Fruit fly (Drosophila melanogaster) whole organism, wandering third instar larva: ENCODE results near the gene CG18265.

ENCODE experiments used
- Abd-B ChIP-seq: fragments of >200 bp; optimal IDR thresholded peaks from 2 replicates; lab custom pipeline; 2017; ENCODE audit warnings: missing biosample characterization, missing genetic modification characterization
- Hr83 ChIP-seq: fragments of 200-300 bp; sonication (Bioruptor generic); optimal IDR thresholded peaks from 2 replicates; lab custom pipeline; 2016; ENCODE audit warnings: missing biosample characterization, mild to moderate bottlenecking, missing genetic modification characterization, moderate library complexity; ENCODE audit not compliant: poor library complexity, severe bottlenecking
- lola ChIP-seq: fragments of >200 bp; optimal IDR thresholded peaks from 2 replicates; lab custom pipeline; 2017; ENCODE audit warnings: missing biosample characterization, missing genetic modification characterization
- woc ChIP-seq: sonication (Bioruptor generic); optimal IDR thresholded peaks from 2 replicates; lab custom pipeline; 2016; ENCODE audit warnings: missing biosample characterization, mild to moderate bottlenecking, missing genetic modification characterization

DNA sequence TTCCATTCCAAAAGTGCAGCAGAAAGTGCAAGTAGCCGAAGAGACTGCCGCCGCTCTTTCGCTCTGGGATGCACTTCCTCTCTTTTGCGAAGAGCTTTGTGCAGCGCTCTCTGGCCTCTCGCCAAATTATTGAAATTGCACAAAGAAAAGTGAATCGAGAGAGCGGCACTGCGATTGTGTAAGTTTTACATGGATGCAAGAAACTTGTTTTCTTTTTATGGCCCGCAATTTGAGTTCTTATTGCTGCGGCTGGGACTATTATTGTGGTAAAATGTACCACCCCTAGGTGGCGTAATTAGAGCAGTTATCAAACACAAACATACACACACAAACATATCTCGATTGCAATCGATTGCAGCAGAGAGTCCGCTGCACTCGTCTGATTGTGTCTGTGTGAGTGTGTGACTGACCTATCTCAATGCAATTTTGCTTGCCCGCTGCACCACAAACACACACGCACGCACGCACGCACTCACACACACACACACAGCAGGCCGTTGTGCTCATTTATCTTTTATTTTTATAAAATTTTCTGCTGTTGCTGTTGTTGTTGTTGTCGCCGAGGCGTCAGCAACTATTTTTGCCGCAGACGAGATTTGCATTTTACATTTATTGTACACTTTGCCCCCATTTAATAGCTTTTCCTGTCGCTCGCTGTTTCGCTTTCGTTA, 61.2 kb downstream of the CG18265 start:
- TF ChIP-seq woc (GFP tag; lab: Kevin White, UChicago) (no peak), Hr83 (GFP tag; lab: Kevin White, UChicago) (no peak), lola (GFP tag; lab: Kevin White, UChicago) (no peak), Abd-B (GFP tag; lab: Kevin White, UChicago) (no peak)
